Fruit fly (Drosophila melanogaster): ENCODE measurements around the gene CG12084.

CG12084 gene

DNA sequence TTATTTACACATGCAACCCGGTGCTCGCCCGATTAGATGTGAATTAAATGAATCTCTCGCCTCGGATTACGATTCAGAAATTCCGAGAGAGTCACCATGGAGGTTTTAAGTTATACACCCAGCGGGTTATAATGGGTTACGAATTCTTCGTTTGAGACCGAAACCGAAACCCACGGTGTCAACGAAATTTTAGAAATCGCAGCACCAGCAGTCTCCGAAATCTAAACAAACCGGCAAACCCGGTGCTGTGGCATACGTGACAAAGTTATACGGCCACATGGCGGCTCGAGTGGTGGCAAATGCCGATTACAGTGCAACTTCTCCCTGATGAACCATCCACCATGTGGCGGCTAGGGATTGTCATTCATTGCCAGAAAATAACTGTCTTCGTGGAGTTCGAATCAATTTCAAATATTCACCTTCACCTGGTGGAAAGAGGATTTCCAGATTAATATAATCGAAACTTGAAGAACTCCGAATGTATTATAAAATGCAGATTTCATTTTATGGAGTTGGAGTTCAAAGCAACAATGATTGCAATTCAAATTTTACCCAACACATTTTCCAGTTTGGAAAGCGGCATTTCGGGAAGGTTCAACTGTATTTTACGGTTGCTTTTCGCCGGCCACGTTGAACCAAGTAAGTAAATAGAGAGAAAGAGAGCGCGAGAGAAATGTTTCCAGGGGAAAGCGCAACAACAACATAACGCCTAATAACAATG lies 19.5 kb upstream of the CG12084 start (continued):
- TF ChIP-seq CG14441 (GFP tag; IDR thresholded peaks at IDR 0.05) (no peak; the same call in 1 of the 2 replicates), D (optimal IDR thresholded peaks at IDR 0.05) (no peak), D (GFP tag; optimal IDR thresholded peaks at IDR 0.05) (peak; percentile 80), CG9876 (GFP tag; optimal IDR thresholded peaks at IDR 0.05) (peak; percentile 55), CG15514 (GFP tag; optimal IDR thresholded peaks at IDR 0.05) (no peak), Nf-YB (GFP tag; optimal IDR thresholded peaks at IDR 0.05) (peak; percentile 33), CG5180 (GFP tag; optimal IDR thresholded peaks at IDR 0.05) (peak; percentile 62), shn (GFP tag; optimal IDR thresholded peaks at IDR 0.05) (peak; percentile 71), sim (GFP tag; IDR thresholded peaks at IDR 0.05) (0 out of 2 replicates have a peak, but pooled peaks have one; percentile 6), wor (GFP tag; IDR thresholded peaks at IDR 0.05) (peak; percentile 76), HLH3B (GFP tag; IDR thresholded peaks at IDR 0.05) (peak; percentile 53; the same call in 1 of the 2 replicates), MTF-1 (GFP tag; optimal IDR thresholded peaks at IDR 0.05; ENCODE audit: borderline replicate concordance) (no peak), ken (GFP tag; IDR thresholded peaks at IDR 0.05) (peak; percentile 56; the same call in 1 of the 3 replicates), Blimp-1 (GFP tag; optimal IDR thresholded peaks at IDR 0.05) (peak; percentile 78), NC2α (GFP tag; optimal IDR thresholded peaks at IDR 0.05) (peak; percentile 10), Camta (GFP tag; optimal IDR thresholded peaks at IDR 0.05) (peak; percentile 60), ara (GFP tag; IDR thresholded peaks at IDR 0.05) (peak; percentile 72), Oaz (GFP tag; IDR thresholded peaks at IDR 0.05) (no peak), Atf3 (GFP tag; optimal IDR thresholded peaks at IDR 0.05) (peak; percentile 32), sd (tag; optimal IDR thresholded peaks at IDR 0.05) (peak; percentile 36), dm (GFP tag; optimal IDR thresholded peaks at IDR 0.05) (peak; percentile 71), Hr3 (GFP tag; optimal IDR thresholded peaks at IDR 0.05) (peak; percentile 65), ab (GFP tag; optimal IDR thresholded peaks at IDR 0.05) (no peak), Dek (tag; optimal IDR thresholded peaks at IDR 0.05) (peak; percentile 47), Jarid2 (GFP tag; optimal IDR thresholded peaks at IDR 0.05) (peak; percentile 8), CG12299 (tag; optimal IDR thresholded peaks at IDR 0.05) (peak; percentile 56), ash1 (GFP tag; optimal IDR thresholded peaks at IDR 0.05) (no peak), Rfx (GFP tag; IDR thresholded peaks at IDR 0.05) (peak; percentile 46), CG17802 (tag; optimal IDR thresholded peaks at IDR 0.05) (peak; percentile 28), CG14050 (GFP tag; IDR thresholded peaks at IDR 0.05) (no peak), chm (GFP tag; IDR thresholded peaks at IDR 0.05) (peak; percentile 61; the same call in 1 of the 2 replicates), CG16815 (GFP tag; optimal IDR thresholded peaks at IDR 0.05) (peak; percentile 70), CG13123 (GFP tag; optimal IDR thresholded peaks at IDR 0.05) (peak; percentile 42), gcm2 (GFP tag; optimal IDR thresholded peaks at IDR 0.05) (peak; percentile 28), CG3847 (GFP tag; IDR thresholded peaks at IDR 0.05) (peak; percentile 11; the same call in 1 of the 2 replicates), CG2199 (GFP tag; IDR thresholded peaks at IDR 0.05) (peak; percentile 76; the same call in 2 of the 3 replicates), exex (tag; optimal IDR thresholded peaks at IDR 0.05) (no peak), onecut (GFP tag; IDR thresholded peaks at IDR 0.05) (peak; percentile 65), Deaf1 (tag; optimal IDR thresholded peaks at IDR 0.05) (peak; percentile 9), CG18262 (tag; optimal IDR thresholded peaks at IDR 0.05) (peak; percentile 86), CG11695 (GFP tag; IDR thresholded peaks at IDR 0.05) (peak; percentile 72), Aef1 (GFP tag; IDR thresholded peaks at IDR 0.05) (peak; percentile 37; the same call in 1 of the 3 replicates), sens-2 (GFP tag; IDR thresholded peaks at IDR 0.05) (0 out of 2 replicates have a peak, but pooled peaks have one; percentile 32), NfI (GFP tag; optimal IDR thresholded peaks at IDR 0.05) (peak; percentile 68), sug (tag; optimal IDR thresholded peaks at IDR 0.05) (no peak), CG11723 (GFP tag; optimal IDR thresholded peaks at IDR 0.05) (peak; percentile 74), peb (GFP tag; IDR thresholded peaks at IDR 0.05) (peak; percentile 47; the same call in 1 of the 2 replicates), CG10209 (GFP tag; optimal IDR thresholded peaks at IDR 0.05) (peak; percentile 66), tio (GFP tag; optimal IDR thresholded peaks at IDR 0.05) (peak; percentile 66)
